Fruit fly (Drosophila melanogaster): ENCODE results near the gene hzg.

Gene hzg

dm6 chr3L:16001164-16001679 lies 3.3 kb downstream of the hzg start (continued):
- TF ChIP-seq Blimp-1 (GFP tag; optimal IDR thresholded peaks at IDR 0.05): peak; percentile 52
- TF ChIP-seq CG3726 (GFP tag; IDR thresholded peaks at IDR 0.05): no peak
- TF ChIP-seq jigr1 (GFP tag; IDR thresholded peaks at IDR 0.05): no peak
- TF ChIP-seq CG10462 (GFP tag; optimal IDR thresholded peaks at IDR 0.05): no peak
- peak; percentile 63 for TF ChIP-seq Nf-YB (GFP tag; optimal IDR thresholded peaks at IDR 0.05)
- TF ChIP-seq mam (GFP tag; optimal IDR thresholded peaks at IDR 0.05): peak; percentile 90
- TF ChIP-seq Hr39 (optimal IDR thresholded peaks at IDR 0.05): no peak
- peak; percentile 60 for TF ChIP-seq pb (GFP tag; optimal IDR thresholded peaks at IDR 0.05)
- TF ChIP-seq danr (GFP tag; IDR thresholded peaks at IDR 0.05): peak; percentile 61; the same call in 1 of the 2 replicates
- peak; percentile 88 for TF ChIP-seq Dek (tag; optimal IDR thresholded peaks at IDR 0.05)
- peak; percentile 30 for TF ChIP-seq tup (GFP tag; optimal IDR thresholded peaks at IDR 0.05)
- TF ChIP-seq CG4854 (GFP tag; optimal IDR thresholded peaks at IDR 0.05): peak; percentile 62
- peak; percentile 43; the same call in 1 of the 3 replicates for TF ChIP-seq H15 (GFP tag; IDR thresholded peaks at IDR 0.05)
- TF ChIP-seq Drgx (GFP tag; IDR thresholded peaks at IDR 0.05): peak; percentile 86
- peak; percentile 91 for TF ChIP-seq CG18599 (GFP tag; optimal IDR thresholded peaks at IDR 0.05)
- TF ChIP-seq CG2129 (GFP tag; IDR thresholded peaks at IDR 0.05; ENCODE audit: partially characterized antibody): no peak
- no peak for TF ChIP-seq cad (GFP tag; optimal IDR thresholded peaks at IDR 0.05)
- peak; percentile 94 for TF ChIP-seq abd-A (tag; optimal IDR thresholded peaks at IDR 0.05)
- TF ChIP-seq CG7963 (GFP tag; IDR thresholded peaks at IDR 0.05; ENCODE audit: partially characterized antibody): no peak
- TF ChIP-seq CG32767 (GFP tag; IDR thresholded peaks at IDR 0.05): peak; percentile 42; the same call in 1 of the 2 replicates
- 0 out of 2 replicates have a peak, but pooled peaks have one; percentile 36 for TF ChIP-seq HLH3B (GFP tag; IDR thresholded peaks at IDR 0.05)
- peak in 1 of 2 experiments; percentile 45 for TF ChIP-seq insv (GFP tag; optimal IDR thresholded peaks at IDR 0.05)
- peak; percentile 65 for TF ChIP-seq CG9437 (GFP tag; optimal IDR thresholded peaks at IDR 0.05)
- TF ChIP-seq CG1024 (GFP tag; IDR thresholded peaks at IDR 0.05): no peak
- TF ChIP-seq zf30C (GFP tag; optimal IDR thresholded peaks at IDR 0.05): peak; percentile 16
- no peak for TF ChIP-seq CG2199 (GFP tag; IDR thresholded peaks at IDR 0.05)
- TF ChIP-seq dpn (GFP tag; optimal IDR thresholded peaks at IDR 0.05): peak; percentile 67 to 85
- TF ChIP-seq zen (tag; optimal IDR thresholded peaks at IDR 0.05): peak; percentile 27
- TF ChIP-seq CG13894 (tag; optimal IDR thresholded peaks at IDR 0.05): peak; percentile 92
- TF ChIP-seq CG3995 (GFP tag; optimal IDR thresholded peaks at IDR 0.05): peak; percentile 50
- TF ChIP-seq ash1 (GFP tag; optimal IDR thresholded peaks at IDR 0.05): peak; percentile 13
- peak; percentile 35 for TF ChIP-seq CG5180 (GFP tag; optimal IDR thresholded peaks at IDR 0.05)
- TF ChIP-seq CG7271 (tag; optimal IDR thresholded peaks at IDR 0.05): no peak
- TF ChIP-seq CG14667 (GFP tag; IDR thresholded peaks at IDR 0.05): no peak; the same call in 1 of the 2 replicates
- TF ChIP-seq Max (GFP tag; optimal IDR thresholded peaks at IDR 0.05): peak; percentile 37
- TF ChIP-seq MTF-1 (GFP tag; optimal IDR thresholded peaks at IDR 0.05; ENCODE audit: borderline replicate concordance): no peak
- TF ChIP-seq nmo (GFP tag; optimal IDR thresholded peaks at IDR 0.05): peak; percentile 77
- TF ChIP-seq Hr78 (GFP tag; optimal IDR thresholded peaks at IDR 0.05): peak in 1 of 2 experiments; percentile 33
- peak; percentile 52 for TF ChIP-seq CG17568 (GFP tag; optimal IDR thresholded peaks at IDR 0.05)
- peak; percentile 88 for TF ChIP-seq gem (tag; optimal IDR thresholded peaks at IDR 0.05)
- peak; percentile 75 for TF ChIP-seq CG17361 (GFP tag; IDR thresholded peaks at IDR 0.05)
- TF ChIP-seq CG8388 (GFP tag; optimal IDR thresholded peaks at IDR 0.05): peak; percentile 49
- TF ChIP-seq Jarid2 (GFP tag; optimal IDR thresholded peaks at IDR 0.05): peak; percentile 21
- TF ChIP-seq Lim3 (GFP tag; IDR thresholded peaks at IDR 0.05): no peak
- peak; percentile 68 for TF ChIP-seq CG8281 (tag; optimal IDR thresholded peaks at IDR 0.05)
- TF ChIP-seq en (GFP tag; optimal IDR thresholded peaks at IDR 0.05): peak; percentile 43
- TF ChIP-seq HLHmδ (GFP tag; optimal IDR thresholded peaks at IDR 0.05): no peak
- TF ChIP-seq Eip74EF (GFP tag; optimal IDR thresholded peaks at IDR 0.05): peak in 1 of 2 experiments; percentile 77
- TF ChIP-seq CG2712 (tag; optimal IDR thresholded peaks at IDR 0.05): peak; percentile 68
